Worm (Caenorhabditis elegans) whole organism, L3 larva: ENCODE data around the gene tph-1.

Source experiments
- R02D3.7 ChIP-seq: fragments of 150-350 bp; optimal IDR thresholded peaks from 2 replicates; lab custom pipeline; 2014; ENCODE audit warnings: missing biosample characterization, missing genetic modification characterization
- ZK546.5 ChIP-seq: sonication (generic microtip); optimal IDR thresholded peaks from 2 replicates; lab custom pipeline; 2017; ENCODE audit warnings: missing biosample characterization, missing genetic modification characterization
- aly-2 ChIP-seq: fragments of 150-350 bp; optimal IDR thresholded peaks from 2 replicates; lab custom pipeline; 2014; ENCODE audit warnings: missing biosample characterization, missing genetic modification characterization
- ama-1 ChIP-seq: fragments of 150-350 bp; optimal IDR thresholded peaks from 2 replicates; lab custom pipeline; 2018
- ceh-28 ChIP-seq: fragments of 150-350 bp; optimal IDR thresholded peaks from 2 replicates; lab custom pipeline; 2014; ENCODE audit warnings: missing biosample characterization, missing genetic modification reagents, missing genetic modification characterization
- ceh-82 ChIP-seq: fragments of 150-350 bp; optimal IDR thresholded peaks from 2 replicates; lab custom pipeline; 2014; ENCODE audit warnings: missing biosample characterization, missing genetic modification characterization
- daf-12 ChIP-seq: fragments of 150-350 bp; optimal IDR thresholded peaks from 2 replicates; lab custom pipeline; 2014; ENCODE audit warnings: missing biosample characterization, missing genetic modification reagents, missing genetic modification characterization
- egl-5 ChIP-seq: fragments of 150-350 bp; optimal IDR thresholded peaks from 2 replicates; lab custom pipeline; 2017; ENCODE audit warnings: missing biosample characterization, missing genetic modification reagents, missing genetic modification characterization, inconsistent platforms
- elt-1 ChIP-seq: fragments of 150-350 bp; optimal IDR thresholded peaks from 2 replicates; lab custom pipeline; 2014; ENCODE audit warnings: missing biosample characterization, missing genetic modification characterization
- elt-2 ChIP-seq: sonication (generic microtip); optimal IDR thresholded peaks from 2 replicates; lab custom pipeline; 2016; ENCODE audit warnings: missing genetic modification reagents, mild to moderate bottlenecking, missing genetic modification characterization, missing compliant biosample characterization
- elt-3 ChIP-seq, 3 experiments: fragments of 150-350 bp in 1 of 3; sonication (generic microtip) in 2 of 3; optimal IDR thresholded peaks; 2 replicates in 2 of 3; 4 replicates in 1 of 3; lab custom pipeline; 2014 to 2017; ENCODE audit warnings: missing biosample characterization in 3 of 3, missing genetic modification characterization in 3 of 3
- eor-1 ChIP-seq, 2 experiments: fragments of 150-350 bp; optimal IDR thresholded peaks; 2 replicates each; lab custom pipeline; 2014 to 2018; ENCODE audit warnings: missing biosample characterization in 2 of 2, missing genetic modification characterization in 2 of 2
- fkh-10 ChIP-seq: sonication (generic microtip); optimal IDR thresholded peaks from 2 replicates; lab custom pipeline; 2017; ENCODE audit warnings: missing biosample characterization, missing genetic modification reagents, missing genetic modification characterization
- fkh-2 ChIP-seq: fragments of 150-350 bp; optimal IDR thresholded peaks from 2 replicates; lab custom pipeline; 2014; ENCODE audit warnings: missing biosample characterization, missing genetic modification reagents, missing genetic modification characterization
- fos-1 ChIP-seq: fragments of 150-350 bp; optimal IDR thresholded peaks from 2 replicates; lab custom pipeline; 2014; ENCODE audit warnings: missing biosample characterization, missing genetic modification characterization
- hmg-11 ChIP-seq: sonication (generic microtip); optimal IDR thresholded peaks from 2 replicates; lab custom pipeline; 2016; ENCODE audit warnings: missing genetic modification characterization, missing compliant biosample characterization
- jun-1 ChIP-seq: fragments of 150-350 bp; optimal IDR thresholded peaks from 2 replicates; lab custom pipeline; 2014; ENCODE audit warnings: missing biosample characterization, missing genetic modification reagents, missing genetic modification characterization
- lin-15B ChIP-seq: fragments of 150-350 bp; optimal IDR thresholded peaks from 2 replicates; lab custom pipeline; 2014; ENCODE audit warnings: missing biosample characterization, missing genetic modification characterization
- nfya-1 ChIP-seq: sonication (generic microtip); optimal IDR thresholded peaks from 2 replicates; lab custom pipeline; 2017; ENCODE audit warnings: missing genetic modification characterization, mild to moderate bottlenecking, missing compliant biosample characterization, antibody characterized with exemption, moderate library complexity; ENCODE audit not compliant: insufficient read depth
- nhr-11 ChIP-seq: fragments of 150-350 bp; optimal IDR thresholded peaks from 2 replicates; lab custom pipeline; 2014; ENCODE audit warnings: missing biosample characterization, missing genetic modification characterization
- nhr-23 ChIP-seq: fragments of 150-350 bp; optimal IDR thresholded peaks from 2 replicates; lab custom pipeline; 2014; ENCODE audit warnings: missing biosample characterization, missing genetic modification reagents, missing genetic modification characterization
- nhr-237 ChIP-seq: fragments of 150-350 bp; optimal IDR thresholded peaks from 2 replicates; lab custom pipeline; 2014; ENCODE audit warnings: missing biosample characterization, missing genetic modification characterization
- nhr-25 ChIP-seq: sonication (generic microtip); optimal IDR thresholded peaks from 2 replicates; lab custom pipeline; 2017; ENCODE audit warnings: missing biosample characterization, missing genetic modification characterization
- nhr-43 ChIP-seq: sonication (generic microtip); optimal IDR thresholded peaks from 2 replicates; lab custom pipeline; 2016; ENCODE audit warnings: mild to moderate bottlenecking, missing genetic modification characterization, missing compliant biosample characterization; ENCODE audit not compliant: poor library complexity, severe bottlenecking
- nhr-77 ChIP-seq: fragments of 150-350 bp; optimal IDR thresholded peaks from 2 replicates; lab custom pipeline; 2014; ENCODE audit warnings: missing biosample characterization, missing genetic modification characterization
- pha-4 ChIP-seq: fragments of 150-350 bp; optimal IDR thresholded peaks from 2 replicates; lab custom pipeline; 2014; ENCODE audit warnings: missing biosample characterization, missing genetic modification reagents, missing genetic modification characterization
- pqm-1 ChIP-seq: fragments of 150-350 bp; optimal IDR thresholded peaks from 2 replicates; lab custom pipeline; 2017; ENCODE audit warnings: missing biosample characterization, missing genetic modification characterization, inconsistent platforms
- sea-2 ChIP-seq: fragments of 150-350 bp; sonication (generic microtip); optimal IDR thresholded peaks from 4 replicates; lab custom pipeline; 2014; ENCODE audit warnings: missing biosample characterization, missing genetic modification reagents, missing genetic modification characterization
- snpc-4 ChIP-seq: fragments of 150-350 bp; optimal IDR thresholded peaks from 2 replicates; lab custom pipeline; 2014; ENCODE audit warnings: missing biosample characterization, missing genetic modification characterization
- tbx-2 ChIP-seq: sonication (generic microtip); optimal IDR thresholded peaks from 2 replicates; lab custom pipeline; 2016; ENCODE audit warnings: mild to moderate bottlenecking, missing genetic modification characterization, missing compliant biosample characterization

tph-1 gene

DNA sequence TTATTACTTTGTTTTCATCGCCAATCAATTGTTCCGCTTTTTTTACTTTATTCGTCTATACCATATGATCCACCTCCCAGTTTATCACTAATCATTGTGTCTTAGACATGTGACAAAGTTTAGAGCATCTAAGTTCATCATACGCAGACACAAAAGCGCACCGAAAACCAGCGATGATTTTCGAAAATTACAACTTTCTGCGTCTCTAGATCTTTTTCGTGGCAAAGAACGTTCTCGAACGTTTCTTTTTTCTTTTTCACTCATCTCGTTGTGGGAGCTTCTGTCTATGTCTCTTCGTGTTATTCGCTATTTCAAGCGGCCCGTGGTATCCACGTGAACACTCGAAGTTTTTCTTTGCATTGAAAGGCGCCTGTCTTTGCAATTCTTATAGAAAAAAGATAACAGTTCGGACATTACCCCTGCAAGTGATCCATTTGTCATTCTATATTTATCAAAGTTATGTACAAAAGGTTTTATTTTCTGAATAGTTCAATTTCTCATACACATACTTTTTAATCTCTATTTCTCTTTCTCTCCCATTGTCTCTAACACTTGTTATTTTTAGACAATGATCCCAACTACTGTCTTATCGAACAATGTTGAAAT is 20.0 kb upstream of the tph-1 start, which contains the start of gene ZK1290.5 (continued):
- TF ChIP-seq pha-4 (tag; lab: Kevin White, UChicago) (peak; percentile 84), tbx-2 (tag; lab: Kevin White, UChicago) (peak; percentile 62)
- TF ChIP-seq, all 47 proteins: peak for 25

DNA sequence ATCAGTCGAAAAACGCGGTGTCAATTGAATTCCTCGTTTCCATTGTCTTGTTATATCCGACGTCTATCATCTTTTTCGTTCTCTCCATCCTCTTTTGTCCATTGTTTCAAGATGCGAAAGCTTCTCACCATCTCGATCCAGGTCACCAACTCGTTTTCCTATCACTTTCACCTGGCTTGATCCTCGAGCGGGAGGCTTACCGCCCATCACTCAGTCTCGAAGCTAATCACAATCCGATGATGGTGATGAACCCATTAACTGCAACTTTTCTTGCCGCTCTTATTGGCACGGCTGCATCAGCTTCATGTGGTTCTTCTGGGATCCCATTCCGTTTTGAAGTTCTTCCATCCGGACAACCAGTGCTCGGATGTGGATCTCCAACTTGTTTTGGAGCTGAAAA is 18.2 kb upstream of the tph-1 start, which contains the start of gene wrt-1:
wrt-1 (plus strand) TSS at position 53 of the 400 bp plus-strand sequence.
- TF ChIP-seq snpc-4 (tag; lab: Kevin White, UChicago), result no peak
- peak; percentile 19 for TF ChIP-seq ama-1 (lab: Kevin White, UChicago)
- TF ChIP-seq nhr-23, result peak; percentile 41

- no peak for TF ChIP-seq sea-2 (GFP tag; lab: Kevin White, UChicago)
- TF ChIP-seq nhr-237 (tag; lab: Kevin White, UChicago), result no peak
- peak; percentile 52 for TF ChIP-seq nhr-23
- no peak for TF ChIP-seq daf-12 (tag; lab: Kevin White, UChicago)
- TF ChIP-seq nhr-43 (tag; lab: Kevin White, UChicago), result peak; percentile 59
- TF ChIP-seq elt-3 (tag; optimal IDR thresholded peaks at IDR 0.05; lab: Kevin White, UChicago), result peak in 1 of 3 experiments; percentile 63
- TF ChIP-seq aly-2 (tag; lab: Kevin White, UChicago), result no peak
- no peak for TF ChIP-seq nhr-11 (tag; lab: Kevin White, UChicago)
Observed at ce11 chrII:7531478-7531877, 17.7 kb upstream of the tph-1 start.

- TF ChIP-seq elt-2 (tag; lab: Kevin White, UChicago) (no peak), fkh-10 (GFP tag; lab: Kevin White, UChicago) (no peak), egl-5 (no peak), eor-1 (tag; optimal IDR thresholded peaks at IDR 0.05; lab: Kevin White, UChicago) (no peak), nhr-43 (tag; lab: Kevin White, UChicago) (no peak), ceh-82 (tag; lab: Kevin White, UChicago) (no peak), nhr-25 (tag; lab: Kevin White, UChicago) (peak; percentile 10), hmg-11 (tag; lab: Kevin White, UChicago) (no peak), nhr-23 (peak; percentile 86), jun-1 (no peak), nfya-1 (tag; lab: Kevin White, UChicago) (no peak), elt-1 (tag; lab: Kevin White, UChicago) (peak; percentile 6), aly-2 (tag; lab: Kevin White, UChicago) (no peak), nhr-77 (tag; lab: Kevin White, UChicago) (no peak), ZK546.5 (tag; lab: Kevin White, UChicago) (no peak), fkh-2 (tag; lab: Kevin White, UChicago) (no peak), elt-3 (tag; optimal IDR thresholded peaks at IDR 0.05; lab: Kevin White, UChicago) (no peak), fos-1 (tag; lab: Kevin White, UChicago) (no peak), ama-1 (lab: Kevin White, UChicago) (no peak), lin-15B (tag; lab: Kevin White, UChicago) (no peak), ceh-28 (no peak), daf-12 (tag; lab: Kevin White, UChicago) (no peak), pqm-1 (tag; lab: Kevin White, UChicago) (no peak), R02D3.7 (tag; lab: Kevin White, UChicago) (no peak), pha-4 (tag; lab: Kevin White, UChicago) (no peak)
- TF ChIP-seq, all 47 proteins: peak for 3
Observed at ce11 chrII:7534369-7534768, 14.8 kb upstream of the tph-1 start, which contains the start of gene wrt-10. Gene wrt-10 (minus strand): TSS chrII:7534563.

ce11 chrII:7534934-7535333 is 14.2 kb upstream of the tph-1 start, which contains the start of gene ZK1290.13:
Gene ZK1290.13 (plus strand): TSS chrII:7535006.
- no peak for TF ChIP-seq snpc-4 (tag; lab: Kevin White, UChicago)
- peak; percentile 7 for TF ChIP-seq pqm-1 (tag; lab: Kevin White, UChicago)
- no peak for TF ChIP-seq tbx-2 (tag; lab: Kevin White, UChicago)
- TF ChIP-seq elt-2 (tag; lab: Kevin White, UChicago), result peak; percentile 56
